Worm (Caenorhabditis elegans) whole organism, L4 larva: ENCODE results near the gene flp-23.

ENCODE experiments used
- ZK337.2 ChIP-seq: fragments of 200-800 bp; sonication (Bioruptor generic); IDR thresholded peaks from 2 replicates; pipeline ENCODE4 v1.3.6; 2022; ENCODE audit warnings: missing genetic modification reagents, missing genetic modification characterization, missing compliant biosample characterization
- ceh-44 ChIP-seq: fragments of 200-800 bp; sonication (Bioruptor generic); IDR thresholded peaks from 2 replicates; pipeline ENCODE4 v1.3.6; 2022; ENCODE audit warnings: missing genetic modification reagents, missing genetic modification characterization, missing compliant biosample characterization
- lin-13 ChIP-seq: fragments of 150-350 bp; optimal IDR thresholded peaks from 2 replicates; lab custom pipeline; 2014; ENCODE audit warnings: missing biosample characterization, missing genetic modification reagents, missing genetic modification characterization

ce11 chrIII:8689655-8690054 lies 39.1 kb downstream of the flp-23 start, which contains the start of gene B0303.4:
- TF ChIP-seq lin-13 (GFP tag; lab: Kevin White, UChicago) (no peak), ZK337.2 (GFP tag; lab: Robert Waterston, UW) (no peak), ceh-44 (GFP tag; lab: Robert Waterston, UW) (no peak)
